Fruit fly (Drosophila melanogaster) whole organism, embryonic: ENCODE data around the gene net.
A peak's percentile ranks its signal among the peaks of the same experiment; 100 is the strongest.

Experiments used
- Bdp1 ChIP-seq: fragments of 200-800 bp; sonication (Bioruptor generic); optimal IDR thresholded peaks from 3 replicates; lab custom pipeline; 2016; ENCODE audit warnings: missing biosample characterization, missing genetic modification characterization
- CG10431 ChIP-seq: fragments of 200-800 bp; sonication (Bioruptor generic); optimal IDR thresholded peaks from 3 replicates; lab custom pipeline; 2018; ENCODE audit warnings: missing biosample characterization, mild to moderate bottlenecking, missing genetic modification characterization
- CG11093 ChIP-seq: fragments of 200-800 bp; sonication (Bioruptor generic); IDR thresholded peaks from 3 replicates; pipeline ENCODE4 v1.3.6; 2022; ENCODE audit warnings: missing biosample characterization, missing genetic modification characterization
- CG11398 ChIP-seq: fragments of 200-800 bp; sonication (Bioruptor generic); optimal IDR thresholded peaks from 2 replicates; lab custom pipeline; 2016; ENCODE audit warnings: missing biosample characterization, missing genetic modification characterization
- CG12769 ChIP-seq: fragments of 200-800 bp; sonication (Bioruptor generic); optimal IDR thresholded peaks from 2 replicates; lab custom pipeline; 2019; ENCODE audit warnings: missing biosample characterization, mild to moderate bottlenecking, missing genetic modification characterization, moderate library complexity
- CG12942 ChIP-seq: fragments of 200-800 bp; sonication (Bioruptor generic); optimal IDR thresholded peaks from 3 replicates; lab custom pipeline; 2016; ENCODE audit warnings: missing biosample characterization, missing genetic modification characterization
- CG14860 ChIP-seq: fragments of 200-800 bp; sonication (Bioruptor generic); IDR thresholded peaks from 3 replicates; pipeline ENCODE4 v1.3.6; 2022; ENCODE audit warnings: missing biosample characterization, missing genetic modification characterization; ENCODE audit not compliant: partially characterized antibody
- CG15011 ChIP-seq: fragments of 200-800 bp; sonication (Bioruptor generic); optimal IDR thresholded peaks from 3 replicates; lab custom pipeline; 2018; ENCODE audit warnings: missing biosample characterization, mild to moderate bottlenecking, missing genetic modification characterization
- CG15269 ChIP-seq: fragments of 200-800 bp; sonication (Bioruptor generic); optimal IDR thresholded peaks from 2 replicates; lab custom pipeline; 2018; ENCODE audit warnings: missing biosample characterization, mild to moderate bottlenecking, missing genetic modification characterization, moderate library complexity
- CG15514 ChIP-seq: fragments of 200-800 bp; sonication (Bioruptor generic); optimal IDR thresholded peaks from 3 replicates; lab custom pipeline; 2017; ENCODE audit warnings: missing biosample characterization, missing genetic modification characterization, mild to moderate bottlenecking, moderate library complexity, missing genetic modification reagents
- CG15601 ChIP-seq: fragments of 200-800 bp; sonication (Bioruptor generic); optimal IDR thresholded peaks from 3 replicates; lab custom pipeline; 2019; ENCODE audit warnings: missing biosample characterization, mild to moderate bottlenecking, missing genetic modification characterization, moderate library complexity
- CG16779 ChIP-seq: fragments of 200-800 bp; sonication (Bioruptor generic); IDR thresholded peaks from 2 replicates; pipeline ENCODE4 v1.3.6; 2022; ENCODE audit warnings: missing biosample characterization, missing genetic modification characterization
- CG17568 ChIP-seq: fragments of 200-800 bp; sonication (Bioruptor generic); optimal IDR thresholded peaks from 2 replicates; lab custom pipeline; 2018; ENCODE audit warnings: missing biosample characterization, mild to moderate bottlenecking, missing genetic modification characterization, moderate library complexity
- CG1792 ChIP-seq: fragments of 200-800 bp; sonication (Bioruptor generic); optimal IDR thresholded peaks from 2 replicates; lab custom pipeline; 2016; ENCODE audit warnings: missing biosample characterization, missing genetic modification characterization
- CG2116 ChIP-seq: fragments of 200-800 bp; sonication (Bioruptor generic); optimal IDR thresholded peaks from 3 replicates; lab custom pipeline; 2018; ENCODE audit warnings: missing biosample characterization, mild to moderate bottlenecking, missing genetic modification characterization
- CG32772 ChIP-seq: fragments of 200-800 bp; sonication (Bioruptor generic); IDR thresholded peaks from 2 replicates; pipeline ENCODE4 v1.3.6; 2022; ENCODE audit warnings: missing biosample characterization, missing genetic modification characterization
- CG8765 ChIP-seq: fragments of 200-800 bp; sonication (Bioruptor generic); IDR thresholded peaks from 2 replicates; pipeline ENCODE4 v1.3.6; 2022; ENCODE audit warnings: missing biosample characterization, missing genetic modification characterization
- Chrac-16 ChIP-seq: fragments of 200-800 bp; sonication (Bioruptor generic); optimal IDR thresholded peaks from 3 replicates; lab custom pipeline; 2016; ENCODE audit warnings: missing biosample characterization, missing genetic modification characterization
- Dek ChIP-seq: fragments of 200-800 bp; sonication (Bioruptor generic); optimal IDR thresholded peaks from 3 replicates; lab custom pipeline; 2019; ENCODE audit warnings: missing biosample characterization, mild to moderate bottlenecking, missing genetic modification characterization, moderate library complexity
- Eip74EF ChIP-seq, 2 experiments: fragments of 200-800 bp in 1 of 2; fragments of >200 bp in 1 of 2; sonication (Bioruptor generic) in 1 of 2; optimal IDR thresholded peaks; 2 replicates each; lab custom pipeline; 2017 to 2019; ENCODE audit warnings: missing biosample characterization in 2 of 2, missing genetic modification characterization in 2 of 2, mild to moderate bottlenecking in 1 of 2, moderate library complexity in 1 of 2
- Gug ChIP-seq: fragments of 200-800 bp; sonication (Bioruptor generic); IDR thresholded peaks from 4 replicates; pipeline ENCODE4 v1.3.6; 2022; ENCODE audit warnings: missing biosample characterization, missing genetic modification characterization
- HLH4C ChIP-seq: fragments of 200-800 bp; sonication (Bioruptor generic); IDR thresholded peaks from 3 replicates; pipeline ENCODE4 v1.3.6; 2022; ENCODE audit warnings: missing biosample characterization, missing genetic modification characterization; ENCODE audit not compliant: partially characterized antibody
- Hr3 ChIP-seq: fragments of 200-800 bp; sonication (Bioruptor generic); optimal IDR thresholded peaks from 3 replicates; lab custom pipeline; 2016; ENCODE audit warnings: missing biosample characterization, missing genetic modification characterization
- Hsf ChIP-seq: fragments of 200-800 bp; sonication (Bioruptor generic); optimal IDR thresholded peaks from 3 replicates; lab custom pipeline; 2016; ENCODE audit warnings: missing biosample characterization, missing genetic modification characterization
- NFAT ChIP-seq: fragments of 200-800 bp; sonication (Bioruptor generic); IDR thresholded peaks from 2 replicates; pipeline ENCODE4 v1.3.6; 2022; ENCODE audit warnings: missing biosample characterization, missing genetic modification characterization
- NK7.1 ChIP-seq: fragments of 200-800 bp; sonication (Bioruptor generic); optimal IDR thresholded peaks from 3 replicates; lab custom pipeline; 2016; ENCODE audit warnings: missing biosample characterization, missing genetic modification characterization
- Scr ChIP-seq: fragments of 200-800 bp; sonication (Bioruptor generic); IDR thresholded peaks from 2 replicates; pipeline ENCODE4 v1.3.6; 2022; ENCODE audit warnings: missing biosample characterization, missing genetic modification characterization; ENCODE audit not compliant: partially characterized antibody
- Side ChIP-seq: fragments of 200-800 bp; sonication (Bioruptor generic); optimal IDR thresholded peaks from 2 replicates; lab custom pipeline; 2016; ENCODE audit warnings: missing biosample characterization, missing genetic modification characterization
- Spps ChIP-seq: fragments of 200-800 bp; sonication (Bioruptor generic); optimal IDR thresholded peaks from 2 replicates; lab custom pipeline; 2018; ENCODE audit warnings: missing biosample characterization, mild to moderate bottlenecking, missing genetic modification characterization
- bbx ChIP-seq: fragments of 200-800 bp; sonication (Bioruptor generic); IDR thresholded peaks from 2 replicates; pipeline ENCODE4 v1.3.6; 2022; ENCODE audit warnings: missing biosample characterization, missing genetic modification characterization; ENCODE audit not compliant: partially characterized antibody
- btn ChIP-seq: fragments of 200-800 bp; sonication (Bioruptor generic); optimal IDR thresholded peaks from 2 replicates; lab custom pipeline; 2016; ENCODE audit warnings: missing biosample characterization, missing genetic modification characterization
- cas ChIP-seq: fragments of 200-800 bp; sonication (Bioruptor generic); IDR thresholded peaks from 2 replicates; pipeline ENCODE4 v1.3.6; 2022; ENCODE audit warnings: missing biosample characterization, missing genetic modification characterization
- crc ChIP-seq: fragments of 200-800 bp; sonication (Bioruptor generic); optimal IDR thresholded peaks from 2 replicates; lab custom pipeline; 2016; ENCODE audit warnings: missing biosample characterization, missing genetic modification characterization
- fru ChIP-seq: fragments of >200 bp; optimal IDR thresholded peaks from 2 replicates; lab custom pipeline; 2017
- gsb ChIP-seq: fragments of 200-800 bp; sonication (Bioruptor generic); IDR thresholded peaks from 2 replicates; pipeline ENCODE4 v1.3.6; 2022; ENCODE audit warnings: missing biosample characterization, missing genetic modification characterization
- hb ChIP-seq: fragments of 200-800 bp; sonication (Bioruptor generic); IDR thresholded peaks from 3 replicates; pipeline ENCODE4 v1.3.6; 2022; ENCODE audit warnings: missing biosample characterization, missing genetic modification characterization; ENCODE audit not compliant: partially characterized antibody
- inv ChIP-seq: fragments of 200-800 bp; sonication (Bioruptor generic); IDR thresholded peaks from 2 replicates; pipeline ENCODE4 v1.3.6; 2022; ENCODE audit warnings: missing biosample characterization, missing genetic modification characterization; ENCODE audit not compliant: partially characterized antibody
- lilli ChIP-seq: fragments of 200-800 bp; sonication (Bioruptor generic); optimal IDR thresholded peaks from 3 replicates; lab custom pipeline; 2016; ENCODE audit warnings: missing biosample characterization, missing genetic modification characterization
- luna ChIP-seq: fragments of 200-800 bp; sonication (Bioruptor generic); optimal IDR thresholded peaks from 2 replicates; lab custom pipeline; 2016; ENCODE audit warnings: missing biosample characterization, missing genetic modification characterization
- odd ChIP-seq: fragments of 200-800 bp; sonication (Bioruptor generic); optimal IDR thresholded peaks from 2 replicates; lab custom pipeline; 2017; ENCODE audit warnings: missing biosample characterization, mild to moderate bottlenecking, missing genetic modification characterization
- pb ChIP-seq: fragments of 200-800 bp; sonication (Bioruptor generic); optimal IDR thresholded peaks from 3 replicates; lab custom pipeline; 2016; ENCODE audit warnings: missing biosample characterization, missing genetic modification characterization
- psq ChIP-seq: fragments of 200-800 bp; sonication (Bioruptor generic); optimal IDR thresholded peaks from 2 replicates; lab custom pipeline; 2017; ENCODE audit warnings: missing biosample characterization, missing genetic modification characterization
- salm ChIP-seq: fragments of 200-800 bp; sonication (Bioruptor generic); optimal IDR thresholded peaks from 2 replicates; lab custom pipeline; 2018; ENCODE audit warnings: missing biosample characterization, mild to moderate bottlenecking, missing genetic modification characterization
- scrt ChIP-seq: fragments of 200-800 bp; sonication (Bioruptor generic); optimal IDR thresholded peaks from 2 replicates; lab custom pipeline; 2018; ENCODE audit warnings: missing biosample characterization, mild to moderate bottlenecking, missing genetic modification characterization, moderate library complexity
- sisA ChIP-seq: fragments of 200-800 bp; sonication (Bioruptor generic); IDR thresholded peaks from 2 replicates; pipeline ENCODE4 v1.3.6; 2022; ENCODE audit warnings: missing biosample characterization, missing genetic modification characterization
- sna ChIP-seq: fragments of 200-800 bp; sonication (Bioruptor generic); IDR thresholded peaks from 2 replicates; pipeline ENCODE4 v1.3.6; 2022; ENCODE audit warnings: missing biosample characterization, missing genetic modification characterization; ENCODE audit not compliant: partially characterized antibody
- tap ChIP-seq: fragments of 200-800 bp; optimal IDR thresholded peaks from 3 replicates; lab custom pipeline; 2019; ENCODE audit warnings: missing biosample characterization, mild to moderate bottlenecking, missing genetic modification characterization, moderate library complexity
- tx ChIP-seq: fragments of 200-800 bp; sonication (Bioruptor generic); optimal IDR thresholded peaks from 2 replicates; lab custom pipeline; 2016; ENCODE audit warnings: missing biosample characterization, missing genetic modification characterization
- unpg ChIP-seq: fragments of 200-800 bp; sonication (Bioruptor generic); optimal IDR thresholded peaks from 3 replicates; lab custom pipeline; 2018; ENCODE audit warnings: missing biosample characterization, mild to moderate bottlenecking, missing genetic modification characterization, moderate library complexity
- vvl ChIP-seq: fragments of 200-800 bp; sonication (Bioruptor generic); IDR thresholded peaks from 2 replicates; pipeline ENCODE4 v1.3.6; 2022; ENCODE audit warnings: missing biosample characterization, missing genetic modification characterization
- zen2 ChIP-seq: fragments of 200-800 bp; sonication (Bioruptor generic); IDR thresholded peaks from 3 replicates; pipeline ENCODE4 v1.3.6; 2022; ENCODE audit warnings: missing biosample characterization, missing genetic modification characterization; ENCODE audit not compliant: partially characterized antibody

The net gene

DNA sequence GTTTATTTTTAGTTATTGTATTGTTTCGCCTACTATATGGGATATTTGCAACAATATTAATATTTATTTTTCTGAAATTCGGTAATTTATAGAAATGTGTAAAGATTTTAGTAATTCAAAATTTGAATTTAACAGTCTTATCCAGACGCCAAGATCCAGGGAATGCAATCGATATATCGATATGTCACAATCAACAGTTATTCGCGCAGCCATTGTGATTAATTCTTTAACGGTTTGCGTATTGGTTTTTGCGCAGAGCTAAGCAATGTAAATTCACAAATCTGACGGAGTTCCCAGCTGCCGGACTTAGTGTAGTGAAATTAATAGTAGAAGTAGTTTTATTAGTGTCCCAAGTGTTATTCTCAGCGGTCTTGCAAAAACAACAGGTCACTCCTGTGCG is 27.2 kb upstream of the net start, which contains the start of gene ND-15 (continued):
- TF ChIP-seq NFAT (GFP tag; lab: Robert Waterston, UW) (no peak), CG15601 (tag; lab: Kevin White, UChicago) (no peak), Scr (peak; percentile 80), Dek (no peak), luna (GFP tag; lab: Kevin White, UChicago) (no peak), scrt (GFP tag; lab: Kevin White, UChicago) (peak; percentile 73), odd (GFP tag; lab: Kevin White, UChicago) (no peak), btn (GFP tag; lab: Kevin White, UChicago) (no peak), salm (tag; lab: Kevin White, UChicago) (no peak), tap (tag; lab: Kevin White, UChicago) (no peak), pb (GFP tag; lab: Kevin White, UChicago) (no peak), zen2 (GFP tag; lab: Robert Waterston, UW) (peak; percentile 46; the same call in 1 of the 3 replicates), Bdp1 (GFP tag; lab: Kevin White, UChicago) (no peak), CG2116 (peak; percentile 93), Side (no peak), sisA (GFP tag; lab: Robert Waterston, UW) (no peak), Gug (GFP tag; lab: Robert Waterston, UW) (no peak), cas (GFP tag; lab: Robert Waterston, UW) (no peak), HLH4C (peak; percentile 77), CG11093 (GFP tag; lab: Robert Waterston, UW) (no peak), CG11398 (no peak), CG15514 (GFP tag; lab: Kevin White, UChicago) (peak; percentile 86), tx (GFP tag; lab: Kevin White, UChicago) (no peak), bbx (peak; percentile 83), CG15011 (no peak), CG16779 (GFP tag; lab: Robert Waterston, UW) (no peak), CG12769 (peak; percentile 74), Hr3 (GFP tag; lab: Kevin White, UChicago) (no peak), inv (GFP tag; lab: Robert Waterston, UW) (peak; percentile 78), CG1792 (GFP tag; lab: Kevin White, UChicago) (no peak), Chrac-16 (no peak), CG14860 (GFP tag; lab: Robert Waterston, UW) (peak; percentile 55), Spps (tag; lab: Kevin White, UChicago) (no peak), CG8765 (no peak), CG32772 (GFP tag; lab: Robert Waterston, UW) (no peak), unpg (no peak), gsb (GFP tag; lab: Robert Waterston, UW) (no peak), Eip74EF (GFP tag; optimal IDR thresholded peaks at IDR 0.05; lab: Kevin White, UChicago) (no peak), vvl (GFP tag; lab: Robert Waterston, UW) (no peak), CG10431 (GFP tag; lab: Kevin White, UChicago) (no peak), sna (peak; percentile 67; the same call in 1 of the 2 replicates), hb (GFP tag; lab: Robert Waterston, UW) (peak; percentile 63; the same call in 2 of the 3 replicates), crc (GFP tag; lab: Kevin White, UChicago) (no peak), NK7.1 (GFP tag; lab: Kevin White, UChicago) (no peak), CG17568 (no peak), fru (lab: Kevin White, UChicago) (no peak), Hsf (GFP tag; lab: Kevin White, UChicago) (no peak), psq (no peak), lilli (GFP tag; lab: Kevin White, UChicago) (no peak), CG12942 (GFP tag; lab: Kevin White, UChicago) (no peak), CG15269 (tag; lab: Kevin White, UChicago) (no peak)
